Fruit fly (Drosophila melanogaster) whole organism: ENCODE measurements around the gene CG32099.

ENCODE experiments used
- CG8478 ChIP-seq: fragments of >200 bp; optimal IDR thresholded peaks from 2 replicates; lab custom pipeline; 2018; ENCODE audit warnings: inconsistent platforms
- Dll ChIP-seq: fragments of >200 bp; optimal IDR thresholded peaks from 2 replicates; lab custom pipeline; 2017
- EcR ChIP-seq, 2 experiments: fragments of >200 bp; optimal IDR thresholded peaks; 2 replicates each; lab custom pipeline; 2017; ENCODE audit warnings: missing biosample characterization in 2 of 2, missing genetic modification characterization in 2 of 2, missing genetic modification reagents in 2 of 2
- pan ChIP-seq: fragments of >200 bp; optimal IDR thresholded peaks from 2 replicates; lab custom pipeline; 2017
- psq ChIP-seq: fragments of >200 bp; optimal IDR thresholded peaks from 2 replicates; lab custom pipeline; 2017
- usp ChIP-seq: fragments of >200 bp; optimal IDR thresholded peaks from 2 replicates; lab custom pipeline; 2017; ENCODE audit warnings: missing biosample characterization, missing genetic modification characterization, mixed read lengths

CG32099 gene

dm6 chr3L:12115966-12116735 is 32.9 kb upstream of the CG32099 start, which contains the start of gene vers:
TSS of gene vers (plus strand) at chr3L:12116101.
- TF ChIP-seq usp (GFP tag; lab: Kevin White, UChicago) (no peak), EcR (GFP tag; optimal IDR thresholded peaks at IDR 0.05; lab: Kevin White, UChicago) (no peak), psq (lab: Kevin White, UChicago) (no peak), Dll (no peak), CG8478 (no peak), pan (lab: Kevin White, UChicago) (no peak)

- TF ChIP-seq EcR (GFP tag; optimal IDR thresholded peaks at IDR 0.05; lab: Kevin White, UChicago): no peak
- no peak for TF ChIP-seq psq (lab: Kevin White, UChicago)
- TF ChIP-seq Dll: no peak
- no peak for TF ChIP-seq CG8478
- TF ChIP-seq pan (lab: Kevin White, UChicago): no peak
- TF ChIP-seq usp (GFP tag; lab: Kevin White, UChicago): no peak
Observed at dm6 chr3L:12118156-12118555, 30.9 kb upstream of the CG32099 start, which contains the start of gene ssp. TSS of gene ssp (plus strand) at chr3L:12118257.

dm6 chr3L:12118631-12119030 is 30.4 kb upstream of the CG32099 start:
- no peak for TF ChIP-seq EcR (GFP tag; optimal IDR thresholded peaks at IDR 0.05; lab: Kevin White, UChicago)
- TF ChIP-seq CG8478: no peak
- no peak for TF ChIP-seq pan (lab: Kevin White, UChicago)
- TF ChIP-seq usp (GFP tag; lab: Kevin White, UChicago): no peak
- TF ChIP-seq Dll: no peak
- no peak for TF ChIP-seq psq (lab: Kevin White, UChicago)

dm6 chr3L:12119875-12120485 is 29.1 kb upstream of the CG32099 start, which contains the start of gene CG11560:
TSS of gene CG11560 (plus strand) at chr3L:12120019.
- TF ChIP-seq Dll (no peak), EcR (GFP tag; optimal IDR thresholded peaks at IDR 0.05; lab: Kevin White, UChicago) (no peak), psq (lab: Kevin White, UChicago) (no peak), CG8478 (no peak), pan (lab: Kevin White, UChicago) (no peak), usp (GFP tag; lab: Kevin White, UChicago) (no peak)

- TF ChIP-seq Dll (no peak), psq (lab: Kevin White, UChicago) (no peak), EcR (GFP tag; optimal IDR thresholded peaks at IDR 0.05; lab: Kevin White, UChicago) (no peak), usp (GFP tag; lab: Kevin White, UChicago) (no peak), pan (lab: Kevin White, UChicago) (no peak), CG8478 (no peak)
Observed at dm6 chr3L:12122891-12123290, 26.2 kb upstream of the CG32099 start.

- TF ChIP-seq psq (lab: Kevin White, UChicago) (no peak), EcR (GFP tag; optimal IDR thresholded peaks at IDR 0.05; lab: Kevin White, UChicago) (no peak), pan (lab: Kevin White, UChicago) (no peak), usp (GFP tag; lab: Kevin White, UChicago) (no peak), Dll (no peak), CG8478 (no peak)
Observed at dm6 chr3L:12124138-12124583, 24.9 kb upstream of the CG32099 start.

- TF ChIP-seq EcR (GFP tag; optimal IDR thresholded peaks at IDR 0.05; lab: Kevin White, UChicago): no peak
Observed at dm6 chr3L:12124975-12125374, 24.1 kb upstream of the CG32099 start, which contains the start of gene yps. TSS of gene yps (minus strand) at chr3L:12125150.

- TF ChIP-seq Dll (no peak), pan (lab: Kevin White, UChicago) (no peak), psq (lab: Kevin White, UChicago) (no peak), EcR (GFP tag; optimal IDR thresholded peaks at IDR 0.05; lab: Kevin White, UChicago) (no peak), usp (GFP tag; lab: Kevin White, UChicago) (no peak), CG8478 (no peak)
Observed at dm6 chr3L:12127294-12128029, 21.6 kb upstream of the CG32099 start, which contains the start of the genes Ir68b and CG34241. TSS of gene Ir68b (minus strand) at chr3L:12127394. TSS of gene CG34241 (plus strand) at chr3L:12127979.

DNA sequence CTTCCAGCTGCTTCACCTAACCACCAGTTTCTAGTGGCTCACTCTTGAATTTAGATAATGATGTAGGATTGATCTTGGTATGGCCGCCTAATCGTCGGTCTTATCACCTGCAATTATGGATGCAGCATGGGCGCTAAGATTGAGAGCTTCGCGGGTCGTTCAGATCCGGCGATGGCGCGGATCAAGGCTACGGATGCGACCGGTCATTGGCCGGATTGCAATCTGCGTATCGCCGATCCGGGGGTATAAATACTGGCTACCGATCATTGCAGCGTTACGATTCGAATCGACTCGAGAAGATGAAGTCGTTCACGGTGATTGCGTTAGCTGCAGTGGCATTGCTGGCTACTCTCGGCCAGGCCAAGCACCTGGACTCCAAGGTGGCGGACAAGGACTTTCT is 20.0 kb upstream of the CG32099 start, which contains the start of gene Lsp2:
Gene Lsp2, plus strand, starts transcription at position 283 of the 400 bp plus-strand sequence.
- no peak for TF ChIP-seq psq (lab: Kevin White, UChicago)
- TF ChIP-seq Dll: no peak

DNA sequence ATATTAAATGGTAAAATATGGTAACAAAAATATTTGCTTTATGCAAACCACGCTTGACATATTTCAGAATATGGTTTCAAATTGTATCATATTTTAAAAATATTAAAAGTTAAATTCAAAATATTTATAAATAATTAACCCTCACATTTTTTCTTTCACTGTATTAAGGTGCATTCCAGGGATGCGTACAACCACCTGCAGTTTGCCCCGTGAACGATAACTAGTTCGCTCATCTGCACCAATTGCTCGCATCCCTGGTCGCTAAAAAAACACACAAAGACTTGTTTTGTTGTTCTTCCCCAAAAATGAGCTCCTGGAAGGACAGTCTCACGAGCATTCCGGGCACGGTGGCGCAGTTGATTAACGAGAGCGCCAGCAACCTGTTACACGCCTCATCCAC is 17.2 kb upstream of the CG32099 start, which contains the start of gene DEF8:
Gene DEF8, plus strand, starts transcription at position 229 of the 400 bp plus-strand sequence.
- TF ChIP-seq Dll: no peak
- no peak for TF ChIP-seq EcR (GFP tag; optimal IDR thresholded peaks at IDR 0.05; lab: Kevin White, UChicago)
- TF ChIP-seq psq (lab: Kevin White, UChicago): no peak
- no peak for TF ChIP-seq usp (GFP tag; lab: Kevin White, UChicago)
- no peak for TF ChIP-seq CG8478
- TF ChIP-seq pan (lab: Kevin White, UChicago): no peak

DNA sequence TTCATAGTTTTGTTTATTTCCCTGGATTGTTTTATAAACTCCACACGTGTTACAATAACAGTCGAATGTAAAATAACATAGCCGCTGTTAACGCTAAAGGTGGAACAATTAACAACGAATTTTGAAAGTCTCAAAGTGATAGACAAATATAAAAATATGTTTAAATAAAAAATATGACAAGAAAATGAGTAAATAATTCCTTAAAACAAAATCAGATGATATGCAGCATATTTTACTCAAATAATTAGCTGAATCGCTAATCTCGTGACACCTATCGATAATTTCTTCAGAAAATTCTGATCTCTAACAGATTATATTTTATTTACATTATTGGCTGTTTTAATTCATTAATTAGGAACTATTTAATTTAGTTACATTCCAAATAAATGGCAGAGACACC is 12.4 kb upstream of the CG32099 start, which contains the start of the genes CG5645 and Atg12:
Gene CG5645, minus strand, starts transcription at position 77 of the 400 bp plus-strand sequence.
Gene Atg12, plus strand, starts transcription at position 338 of the 400 bp plus-strand sequence.
- TF ChIP-seq Dll (no peak), usp (GFP tag; lab: Kevin White, UChicago) (no peak), EcR (GFP tag; optimal IDR thresholded peaks at IDR 0.05; lab: Kevin White, UChicago) (no peak), psq (lab: Kevin White, UChicago) (no peak), CG8478 (no peak), pan (lab: Kevin White, UChicago) (no peak)
